Worm (Caenorhabditis elegans): ENCODE data around the gene dhs-13.
"Not testable (repeated sequence)": the region's sequence is repeated elsewhere in the genome, so short reads cannot be mapped to it uniquely, and the experiment has no call there.

The dhs-13 gene

ce11 chrV:1771727-1772126 is at the start of gene dhs-13:
dhs-13 (minus strand) TSS chrV:1771734.
- TF ChIP-seq unc-62 (GFP tag; optimal IDR thresholded peaks at IDR 0.05): no peak

ce11 chrV:1821287-1821686 is 49.8 kb upstream of the dhs-13 start, which contains the start of the genes gly-7 and mrpl-39:
gly-7 (minus strand) TSS chrV:1821323.
mrpl-39 (plus strand) TSS chrV:1821579.
- no peak for TF ChIP-seq unc-62 (GFP tag; optimal IDR thresholded peaks at IDR 0.05)

ce11 chrV:1820749-1821148 is 49.2 kb upstream of the dhs-13 start:
- TF ChIP-seq unc-62 (GFP tag; optimal IDR thresholded peaks at IDR 0.05): no peak

- TF ChIP-seq unc-62 (GFP tag; optimal IDR thresholded peaks at IDR 0.05): no peak
Measured at ce11 chrV:1820016-1820415, 48.5 kb upstream of the dhs-13 start.

ce11 chrV:1814784-1815183 is 43.2 kb upstream of the dhs-13 start, which contains the start of gene Y46H3A.5:
Y46H3A.5 (minus strand) TSS chrV:1814884.
- TF ChIP-seq unc-62 (GFP tag; optimal IDR thresholded peaks at IDR 0.05): not testable (repeated sequence)

- no peak for TF ChIP-seq unc-62 (GFP tag; optimal IDR thresholded peaks at IDR 0.05)
Measured at ce11 chrV:1811035-1811434, 39.5 kb upstream of the dhs-13 start, which contains the start of gene Y46H3A.4. Y46H3A.4 (minus strand) TSS chrV:1811135.

ce11 chrV:1807160-1807559 is 35.6 kb upstream of the dhs-13 start, which contains the start of gene srt-42:
srt-42 (plus strand) TSS chrV:1807460.
- TF ChIP-seq unc-62 (GFP tag; optimal IDR thresholded peaks at IDR 0.05): no peak

ce11 chrV:1805724-1806316 is 34.3 kb upstream of the dhs-13 start:
- TF ChIP-seq unc-62 (GFP tag; optimal IDR thresholded peaks at IDR 0.05): no peak

- no peak for TF ChIP-seq unc-62 (GFP tag; optimal IDR thresholded peaks at IDR 0.05)
Measured at ce11 chrV:1804645-1805559, 33.4 kb upstream of the dhs-13 start, which contains the start of the genes hsp-16.2 and hsp-16.41. hsp-16.2 (minus strand) TSS chrV:1804957. hsp-16.41 (plus strand) TSS chrV:1805178.

ce11 chrV:1804034-1804542 is 32.6 kb upstream of the dhs-13 start:
- no peak for TF ChIP-seq unc-62 (GFP tag; optimal IDR thresholded peaks at IDR 0.05)

- TF ChIP-seq unc-62 (GFP tag; optimal IDR thresholded peaks at IDR 0.05): no peak
Measured at ce11 chrV:1803043-1803442, 31.5 kb upstream of the dhs-13 start, which contains the start of gene srt-41. srt-41 (minus strand) TSS chrV:1803143.

ce11 chrV:1797900-1798299 is 26.4 kb upstream of the dhs-13 start, which contains the start of gene F36H9.10:
F36H9.10 (plus strand) TSS chrV:1798200.
- TF ChIP-seq unc-62 (GFP tag; optimal IDR thresholded peaks at IDR 0.05): no peak

- TF ChIP-seq unc-62 (GFP tag; optimal IDR thresholded peaks at IDR 0.05): no peak
Measured at ce11 chrV:1794218-1794617, 22.7 kb upstream of the dhs-13 start, which contains the start of gene F36H9.1. F36H9.1 (plus strand) TSS chrV:1794518.

ce11 chrV:1789495-1789894 is 18.0 kb upstream of the dhs-13 start:
- TF ChIP-seq unc-62 (GFP tag; optimal IDR thresholded peaks at IDR 0.05): no peak

ce11 chrV:1788157-1788556 is 16.6 kb upstream of the dhs-13 start, which contains the start of gene F36H9.2:
F36H9.2 (plus strand) TSS chrV:1788457.
- no peak for TF ChIP-seq unc-62 (GFP tag; optimal IDR thresholded peaks at IDR 0.05)

ce11 chrV:1781922-1782321 is 10.4 kb upstream of the dhs-13 start, which contains the start of gene F36H9.5:
F36H9.5 (minus strand) TSS chrV:1782022.
- TF ChIP-seq unc-62 (GFP tag; optimal IDR thresholded peaks at IDR 0.05): no peak

All from whole organism, dauer.